Worm (Caenorhabditis elegans): ENCODE measurements around the gene T09A5.5.

Gene T09A5.5

DNA sequence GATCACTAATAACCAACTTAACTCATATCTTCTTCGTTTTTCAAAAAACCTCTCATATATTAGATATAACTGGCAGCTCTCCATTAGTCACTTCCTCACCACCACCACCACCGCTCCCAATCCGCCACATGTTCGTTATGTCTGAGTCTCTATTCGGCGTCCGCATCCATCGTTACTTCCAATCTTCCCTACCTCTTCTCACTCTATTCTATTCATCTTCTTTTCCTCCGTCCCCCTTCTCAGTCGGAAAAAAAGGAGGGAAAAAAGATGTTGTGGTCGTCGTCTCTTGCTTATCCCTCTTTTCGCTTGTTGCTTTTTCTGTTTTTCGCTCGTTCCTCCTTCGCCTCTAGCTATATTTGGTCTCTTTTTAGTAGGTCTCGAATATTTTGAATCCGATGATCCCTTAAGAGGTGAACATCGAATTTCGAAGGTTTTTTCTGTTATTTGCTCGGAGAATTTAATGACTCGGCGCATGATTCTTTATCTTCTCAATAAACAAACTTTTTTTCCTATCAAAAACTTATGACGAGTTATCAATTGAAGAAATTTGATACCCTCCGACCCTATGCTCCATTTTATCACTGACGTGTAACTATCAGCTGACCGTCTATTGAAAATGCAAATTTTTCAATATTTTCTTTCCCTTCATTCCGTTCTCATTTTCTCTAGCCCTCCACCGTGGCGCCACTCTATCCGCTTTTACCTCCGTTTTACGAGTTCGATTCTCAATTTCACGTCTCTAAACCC, 38.5 kb upstream of the T09A5.5 start:
- TF ChIP-seq B0310.2 (tag; optimal IDR thresholded peaks at IDR 0.05) (no peak), ceh-13 (GFP tag; optimal IDR thresholded peaks at IDR 0.05) (no peak)

- TF ChIP-seq hmg-4 (GFP tag; optimal IDR thresholded peaks at IDR 0.05) (no peak), ceh-13 (GFP tag; optimal IDR thresholded peaks at IDR 0.05) (no peak), pes-1 (GFP tag; IDR thresholded peaks at IDR 0.05) (no peak), ama-1 (optimal IDR thresholded peaks at IDR 0.05) (no peak), tra-4 (tag; optimal IDR thresholded peaks at IDR 0.05) (no peak), scrt-1 (GFP tag; IDR thresholded peaks at IDR 0.05) (no peak), ets-7 (tag; optimal IDR thresholded peaks at IDR 0.05) (no peak), ceh-36 (tag; optimal IDR thresholded peaks at IDR 0.05) (no peak), hmbx-1 (tag; optimal IDR thresholded peaks at IDR 0.05) (no peak), hnd-1 (tag; optimal IDR thresholded peaks at IDR 0.05) (no peak), flt-1 (GFP tag; IDR thresholded peaks at IDR 0.05) (no peak), sea-1 (GFP tag; conservative IDR thresholded peaks at IDR 0.05) (no peak), B0310.2 (tag; optimal IDR thresholded peaks at IDR 0.05) (no peak), tbx-11 (GFP tag; IDR thresholded peaks at IDR 0.05) (no peak), aly-1 (tag; optimal IDR thresholded peaks at IDR 0.05) (no peak), F13C5.2 (tag; optimal IDR thresholded peaks at IDR 0.05) (no peak), tbx-37 (GFP tag; conservative IDR thresholded peaks at IDR 0.05) (no peak)
Measured at ce11 chrII:7889321-7889720, 35.7 kb upstream of the T09A5.5 start.

- TF ChIP-seq aly-1 (tag; optimal IDR thresholded peaks at IDR 0.05) (no peak), hmg-4 (GFP tag; optimal IDR thresholded peaks at IDR 0.05) (no peak)
Measured at ce11 chrII:7888759-7889158, 35.2 kb upstream of the T09A5.5 start.

- TF ChIP-seq hmg-4 (GFP tag; optimal IDR thresholded peaks at IDR 0.05) (no peak), hnd-1 (tag; optimal IDR thresholded peaks at IDR 0.05) (no peak), flt-1 (GFP tag; IDR thresholded peaks at IDR 0.05) (no peak), scrt-1 (GFP tag; IDR thresholded peaks at IDR 0.05) (no peak), aly-1 (tag; optimal IDR thresholded peaks at IDR 0.05) (no peak), tra-4 (tag; optimal IDR thresholded peaks at IDR 0.05) (no peak), F13C5.2 (tag; optimal IDR thresholded peaks at IDR 0.05) (no peak), ceh-36 (tag; optimal IDR thresholded peaks at IDR 0.05) (no peak), sea-1 (GFP tag; conservative IDR thresholded peaks at IDR 0.05) (no peak), B0310.2 (tag; optimal IDR thresholded peaks at IDR 0.05) (no peak), ceh-13 (GFP tag; optimal IDR thresholded peaks at IDR 0.05) (no peak), ama-1 (optimal IDR thresholded peaks at IDR 0.05) (no peak), ets-7 (tag; optimal IDR thresholded peaks at IDR 0.05) (no peak), tbx-37 (GFP tag; conservative IDR thresholded peaks at IDR 0.05) (no peak)
Measured at ce11 chrII:7887295-7887694, 33.7 kb upstream of the T09A5.5 start.

DNA sequence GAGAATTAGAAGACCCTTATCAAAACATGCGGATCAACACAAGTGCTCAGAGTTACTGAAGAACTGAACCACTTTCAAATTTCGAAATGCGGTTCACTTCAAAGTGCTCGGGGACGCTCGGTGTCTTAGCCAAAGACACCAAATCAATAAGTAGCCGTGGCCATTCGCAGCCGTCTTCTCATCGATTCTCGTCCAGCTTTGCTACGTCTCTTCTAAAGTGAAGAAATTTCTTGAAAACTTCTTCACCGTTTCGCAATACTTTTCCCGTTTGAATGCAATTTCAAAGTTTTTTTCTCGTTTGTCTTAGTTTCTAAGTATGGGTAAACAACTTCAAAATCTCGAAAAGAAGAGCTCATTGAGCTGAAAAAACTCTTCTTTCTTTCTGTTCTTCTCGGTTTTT, 31.3 kb upstream of the T09A5.5 start:
- no peak for TF ChIP-seq F13C5.2 (tag; optimal IDR thresholded peaks at IDR 0.05)
- no peak for TF ChIP-seq ets-7 (tag; optimal IDR thresholded peaks at IDR 0.05)
- no peak for TF ChIP-seq hnd-1 (tag; optimal IDR thresholded peaks at IDR 0.05)
- TF ChIP-seq tra-4 (tag; optimal IDR thresholded peaks at IDR 0.05): no peak
- no peak for TF ChIP-seq pes-1 (GFP tag; IDR thresholded peaks at IDR 0.05)
- no peak for TF ChIP-seq aly-1 (tag; optimal IDR thresholded peaks at IDR 0.05)
- no peak for TF ChIP-seq hmbx-1 (tag; optimal IDR thresholded peaks at IDR 0.05)
- no peak for TF ChIP-seq ceh-13 (GFP tag; optimal IDR thresholded peaks at IDR 0.05)
- no peak for TF ChIP-seq tbx-37 (GFP tag; conservative IDR thresholded peaks at IDR 0.05)
- TF ChIP-seq hmg-4 (GFP tag; optimal IDR thresholded peaks at IDR 0.05): no peak
- TF ChIP-seq ceh-36 (tag; optimal IDR thresholded peaks at IDR 0.05): no peak
- no peak for TF ChIP-seq ama-1 (optimal IDR thresholded peaks at IDR 0.05)
- TF ChIP-seq scrt-1 (GFP tag; IDR thresholded peaks at IDR 0.05): no peak
- no peak for TF ChIP-seq flt-1 (GFP tag; IDR thresholded peaks at IDR 0.05)
- no peak for TF ChIP-seq B0310.2 (tag; optimal IDR thresholded peaks at IDR 0.05)
- no peak for TF ChIP-seq tbx-11 (GFP tag; IDR thresholded peaks at IDR 0.05)

DNA sequence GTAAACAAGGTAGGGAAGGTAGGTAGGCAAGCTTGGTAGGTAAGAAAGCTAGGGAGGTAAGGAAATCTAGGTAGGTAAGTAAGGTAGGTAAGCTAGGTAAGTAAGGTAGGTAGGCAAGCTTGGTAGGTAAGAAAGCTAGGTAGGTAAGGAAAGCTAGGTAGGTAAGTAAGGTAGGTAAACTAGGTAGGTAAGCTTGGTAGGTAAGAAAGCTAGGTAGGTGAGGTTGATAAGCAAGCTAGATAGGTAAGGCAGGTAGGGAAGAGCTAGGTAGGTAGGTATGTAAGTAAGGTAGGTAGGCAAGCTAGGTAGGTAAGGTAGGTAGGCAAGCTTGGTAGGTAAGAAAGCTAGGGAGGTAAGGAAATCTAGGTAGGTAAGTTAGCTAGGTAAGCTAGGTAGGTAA, 29.6 kb upstream of the T09A5.5 start:
- TF ChIP-seq tbx-11 (GFP tag; IDR thresholded peaks at IDR 0.05) (peak; percentile 64), sea-1 (GFP tag; conservative IDR thresholded peaks at IDR 0.05) (0 out of 2 replicates have a peak, but pooled peaks have one; percentile 43)

- TF ChIP-seq flt-1 (GFP tag; IDR thresholded peaks at IDR 0.05): no peak
- no peak for TF ChIP-seq F13C5.2 (tag; optimal IDR thresholded peaks at IDR 0.05)
- no peak for TF ChIP-seq scrt-1 (GFP tag; IDR thresholded peaks at IDR 0.05)
- TF ChIP-seq tra-4 (tag; optimal IDR thresholded peaks at IDR 0.05): no peak
- no peak for TF ChIP-seq ets-7 (tag; optimal IDR thresholded peaks at IDR 0.05)
- TF ChIP-seq aly-1 (tag; optimal IDR thresholded peaks at IDR 0.05): no peak
- TF ChIP-seq B0310.2 (tag; optimal IDR thresholded peaks at IDR 0.05): no peak
- no peak for TF ChIP-seq ceh-13 (GFP tag; optimal IDR thresholded peaks at IDR 0.05)
- no peak for TF ChIP-seq tbx-11 (GFP tag; IDR thresholded peaks at IDR 0.05)
Measured at ce11 chrII:7880373-7880862, 26.8 kb upstream of the T09A5.5 start, which contains the start of gene perm-1. Gene perm-1, plus strand, starts transcription at chrII:7880812.

ce11 chrII:7879266-7879718, 25.7 kb upstream of the T09A5.5 start, which contains the start of the genes vha-4 and T01H3.5:
Gene vha-4, minus strand, starts transcription at chrII:7879316.
Gene T01H3.5, plus strand, starts transcription at chrII:7879616.
- TF ChIP-seq hmg-4 (GFP tag; optimal IDR thresholded peaks at IDR 0.05) (no peak), ama-1 (optimal IDR thresholded peaks at IDR 0.05) (no peak), tra-4 (tag; optimal IDR thresholded peaks at IDR 0.05) (no peak), ceh-36 (tag; optimal IDR thresholded peaks at IDR 0.05) (no peak), flt-1 (GFP tag; IDR thresholded peaks at IDR 0.05) (no peak), tbx-37 (GFP tag; conservative IDR thresholded peaks at IDR 0.05) (no peak), B0310.2 (tag; optimal IDR thresholded peaks at IDR 0.05) (no peak), sea-1 (GFP tag; conservative IDR thresholded peaks at IDR 0.05) (no peak), aly-1 (tag; optimal IDR thresholded peaks at IDR 0.05) (no peak), hmbx-1 (tag; optimal IDR thresholded peaks at IDR 0.05) (no peak), ets-7 (tag; optimal IDR thresholded peaks at IDR 0.05) (no peak), F13C5.2 (tag; optimal IDR thresholded peaks at IDR 0.05) (no peak), hnd-1 (tag; optimal IDR thresholded peaks at IDR 0.05) (no peak), ceh-13 (GFP tag; optimal IDR thresholded peaks at IDR 0.05) (no peak), scrt-1 (GFP tag; IDR thresholded peaks at IDR 0.05) (no peak), tbx-11 (GFP tag; IDR thresholded peaks at IDR 0.05) (no peak), pes-1 (GFP tag; IDR thresholded peaks at IDR 0.05) (no peak)
